Worm (Caenorhabditis elegans) whole organism, mixed stage, embryonic: Measurements from ENCODE around the gene srh-25.

Source experiments
- elt-3 ChIP-seq: fragments of 150-350 bp; optimal IDR thresholded peaks from 2 replicates; lab custom pipeline; 2014; ENCODE audit warnings: missing biosample characterization, missing genetic modification characterization
- lsy-2 ChIP-seq: fragments of 150-350 bp; optimal IDR thresholded peaks from 2 replicates; lab custom pipeline; 2014; ENCODE audit warnings: missing biosample characterization, missing genetic modification characterization
- mep-1 ChIP-seq: fragments of 150-350 bp; optimal IDR thresholded peaks from 2 replicates; lab custom pipeline; 2017; ENCODE audit warnings: missing biosample characterization, missing genetic modification reagents, missing genetic modification characterization, inconsistent platforms
- sem-2 ChIP-seq: fragments of 200-800 bp; sonication (Bioruptor generic); optimal IDR thresholded peaks from 2 replicates; lab custom pipeline; 2018; ENCODE audit warnings: mild to moderate bottlenecking, missing genetic modification characterization, missing compliant biosample characterization
- snpc-4 ChIP-seq: fragments of 150-350 bp; optimal IDR thresholded peaks from 2 replicates; lab custom pipeline; 2014; ENCODE audit warnings: missing biosample characterization, missing genetic modification characterization
- unc-62 ChIP-seq: fragments of 150-350 bp; optimal IDR thresholded peaks from 2 replicates; lab custom pipeline; 2014; ENCODE audit warnings: missing biosample characterization, missing genetic modification reagents, missing genetic modification characterization

DNA sequence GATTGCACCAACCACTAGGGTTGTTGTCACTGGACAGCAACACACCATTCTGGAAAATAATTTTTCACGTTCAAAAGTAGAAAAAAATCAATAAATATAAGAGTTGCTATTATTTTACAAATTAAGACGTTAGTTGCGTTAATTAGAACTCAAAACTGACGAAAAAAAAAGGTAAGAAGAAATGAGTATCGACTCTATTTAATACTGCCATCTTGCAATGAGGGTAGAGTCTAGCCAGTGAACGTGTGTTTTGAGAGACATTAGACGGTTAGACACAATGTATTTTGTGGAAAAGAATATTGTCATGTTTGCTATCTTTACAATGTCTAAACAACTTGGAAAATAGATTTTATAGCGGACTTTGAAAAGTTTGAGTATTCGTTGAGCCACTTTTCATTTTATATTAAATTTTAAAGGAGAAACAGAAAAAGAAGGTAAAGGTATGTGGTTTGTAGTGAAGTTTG is 19.9 kb downstream of the srh-25 start, which contains the start of gene cdr-6:
- TF ChIP-seq snpc-4 (no peak), elt-3 (tag; lab: Kevin White, UChicago) (no peak), sem-2 (GFP tag; lab: Kevin White, UChicago) (no peak), mep-1 (tag; lab: Kevin White, UChicago) (no peak), unc-62 (GFP tag; lab: Kevin White, UChicago) (no peak), lsy-2 (no peak)
